Fruit fly (Drosophila melanogaster): ENCODE measurements around the gene Pomp.
A peak's percentile ranks its signal among the peaks of the same experiment; 100 is the strongest.

Pomp gene

dm6 chr2L:20780768-20781167 lies 6.7 kb upstream of the Pomp start (continued):
- TF ChIP-seq CG4730 (GFP tag; IDR thresholded peaks at IDR 0.05) (no peak), Ets97D (GFP tag; optimal IDR thresholded peaks at IDR 0.05) (no peak), gsb (GFP tag; IDR thresholded peaks at IDR 0.05) (no peak), ap (GFP tag; IDR thresholded peaks at IDR 0.05) (0 out of 2 replicates have a peak, but pooled peaks have one; percentile 19), ab (GFP tag; optimal IDR thresholded peaks at IDR 0.05) (no peak), HmgZ (tag; optimal IDR thresholded peaks at IDR 0.05) (peak; percentile 37), nmo (GFP tag; optimal IDR thresholded peaks at IDR 0.05) (no peak), Elba2 (GFP tag; optimal IDR thresholded peaks at IDR 0.05) (no peak), CG6854 (GFP tag; optimal IDR thresholded peaks at IDR 0.05) (peak; percentile 17), tll (GFP tag; optimal IDR thresholded peaks at IDR 0.05) (peak in 1 of 2 experiments; percentile 88), Sox102F (GFP tag; optimal IDR thresholded peaks at IDR 0.05) (peak; percentile 62), CG6254 (GFP tag; optimal IDR thresholded peaks at IDR 0.05) (peak; percentile 29), h (optimal IDR thresholded peaks at IDR 0.05) (no peak), Chrac-16 (GFP tag; optimal IDR thresholded peaks at IDR 0.05) (no peak), zen (tag; optimal IDR thresholded peaks at IDR 0.05) (peak; percentile 67), CG10565 (GFP tag; optimal IDR thresholded peaks at IDR 0.05) (no peak), sr (GFP tag; IDR thresholded peaks at IDR 0.05) (0 out of 3 replicates have a peak, but pooled peaks have one; percentile 28), pb (GFP tag; optimal IDR thresholded peaks at IDR 0.05) (peak; percentile 24), jumu (GFP tag; optimal IDR thresholded peaks at IDR 0.05) (peak; percentile 51), CG11247 (GFP tag; IDR thresholded peaks at IDR 0.05) (no peak), Xbp1 (GFP tag; optimal IDR thresholded peaks at IDR 0.05) (no peak), crol (GFP tag; IDR thresholded peaks at IDR 0.05) (no peak), CG5245 (GFP tag; optimal IDR thresholded peaks at IDR 0.05) (no peak), Sox100B (GFP tag; optimal IDR thresholded peaks at IDR 0.05) (peak; percentile 37), CG10979 (tag; optimal IDR thresholded peaks at IDR 0.05) (peak; percentile 11), croc (GFP tag; conservative IDR thresholded peaks at IDR 0.05) (no peak), ewg (GFP tag; optimal IDR thresholded peaks at IDR 0.05) (peak; percentile 47), CG12071 (GFP tag; optimal IDR thresholded peaks at IDR 0.05) (peak; percentile 88), cas (GFP tag; IDR thresholded peaks at IDR 0.05) (no peak), Dll (GFP tag; IDR thresholded peaks at IDR 0.05; ENCODE audit: partially characterized antibody) (no peak), Usf (GFP tag; optimal IDR thresholded peaks at IDR 0.05) (peak; percentile 30), ara (GFP tag; IDR thresholded peaks at IDR 0.05) (peak; percentile 50; the same call in 1 of the 2 replicates), CG7745 (tag; optimal IDR thresholded peaks at IDR 0.05) (peak; percentile 16), Neu2 (GFP tag; optimal IDR thresholded peaks at IDR 0.05; ENCODE audit: borderline replicate concordance) (no peak), CG17361 (GFP tag; IDR thresholded peaks at IDR 0.05) (0 out of 3 replicates have a peak, but pooled peaks have one; percentile 38), Rfx (GFP tag; IDR thresholded peaks at IDR 0.05) (peak; percentile 42; the same call in 1 of the 2 replicates), pzg (GFP tag; optimal IDR thresholded peaks at IDR 0.05) (no peak), CG12744 (GFP tag; optimal IDR thresholded peaks at IDR 0.05) (no peak), ase (GFP tag; IDR thresholded peaks at IDR 0.05) (0 out of 3 replicates have a peak, but pooled peaks have one; percentile 12), CG10654 (GFP tag; optimal IDR thresholded peaks at IDR 0.05) (peak; percentile 32), Opbp (GFP tag; IDR thresholded peaks at IDR 0.05; ENCODE audit: partially characterized antibody) (no peak), Pdp1 (GFP tag; optimal IDR thresholded peaks at IDR 0.05) (peak in 1 of 2 experiments; percentile 46), salm (tag; optimal IDR thresholded peaks at IDR 0.05) (peak; percentile 51), her (GFP tag; optimal IDR thresholded peaks at IDR 0.05) (peak; percentile 50)
